Worm (Caenorhabditis elegans): ENCODE measurements around the gene H06A10.1.

The H06A10.1 gene

ce11 chrX:13518861-13519713 lies 11.8 kb downstream of the H06A10.1 start, which contains the start of the genes cdk-4 and F18H3.1:
TSS of gene cdk-4 (minus strand) at chrX:13518911.
TSS of gene F18H3.1 (plus strand) at chrX:13519663.
- TF ChIP-seq php-3 (GFP tag; IDR thresholded peaks at IDR 0.05) (no peak), nhr-76 (tag; optimal IDR thresholded peaks at IDR 0.05) (no peak), Y48G9A.11 (GFP tag; IDR thresholded peaks at IDR 0.05) (no peak), F44E2.7 (GFP tag; IDR thresholded peaks at IDR 0.05) (no peak), sdz-12 (GFP tag; optimal IDR thresholded peaks at IDR 0.05) (no peak), dpl-1 (GFP tag; optimal IDR thresholded peaks at IDR 0.05) (peak; percentile 34), nhr-28 (tag; optimal IDR thresholded peaks at IDR 0.05) (peak; percentile 2), lin-39 (tag; optimal IDR thresholded peaks at IDR 0.05) (no peak), vab-7 (GFP tag; IDR thresholded peaks at IDR 0.05) (no peak), ceh-32 (tag; optimal IDR thresholded peaks at IDR 0.05; ENCODE audit: poor library complexity) (no peak), aly-2 (tag; optimal IDR thresholded peaks at IDR 0.05) (no peak), lsy-2 (tag; optimal IDR thresholded peaks at IDR 0.05) (peak in 1 of 2 experiments; percentile 59), mes-2 (tag; optimal IDR thresholded peaks at IDR 0.05; ENCODE audit: poor library complexity, severe bottlenecking) (peak; percentile 43), unc-130 (GFP tag; optimal IDR thresholded peaks at IDR 0.05) (no peak), dmd-8 (GFP tag; IDR thresholded peaks at IDR 0.05) (0 out of 2 replicates have a peak, but pooled peaks have one; percentile 31), nhr-48 (tag; optimal IDR thresholded peaks at IDR 0.05) (no peak), lin-29 (GFP tag; IDR thresholded peaks at IDR 0.05) (no peak), hmg-1.1 (GFP tag; IDR thresholded peaks at IDR 0.05) (no peak; the same call in 1 of the 2 replicates), egl-27 (tag; optimal IDR thresholded peaks at IDR 0.05) (no peak), ces-1 (GFP tag; optimal IDR thresholded peaks at IDR 0.05) (no peak), nhr-25 (tag; optimal IDR thresholded peaks at IDR 0.05; ENCODE audit: borderline replicate concordance, insufficient read depth) (no peak), hif-1 (tag; optimal IDR thresholded peaks at IDR 0.05) (peak in 1 of 2 experiments; percentile 16), rbr-2 (tag; optimal IDR thresholded peaks at IDR 0.05) (peak; percentile 27), mdt-29 (GFP tag; IDR thresholded peaks at IDR 0.05) (no peak), dve-1 (tag; optimal IDR thresholded peaks at IDR 0.05; ENCODE audit: insufficient read depth) (no peak), nhr-102 (tag; optimal IDR thresholded peaks at IDR 0.05) (no peak), lin-1 (GFP tag; IDR thresholded peaks at IDR 0.05) (no peak), nhr-111 (GFP tag; optimal IDR thresholded peaks at IDR 0.05) (no peak), attf-4 (tag; optimal IDR thresholded peaks at IDR 0.05) (no peak), nhr-237 (tag; optimal IDR thresholded peaks at IDR 0.05) (no peak), mdl-1 (tag; optimal IDR thresholded peaks at IDR 0.05) (peak in 1 of 2 experiments; percentile 13), dmd-6 (GFP tag; IDR thresholded peaks at IDR 0.05) (0 out of 2 replicates have a peak, but pooled peaks have one; percentile 15), hlh-30 (tag; optimal IDR thresholded peaks at IDR 0.05; ENCODE audit: insufficient read depth) (peak; percentile 53), jun-1 (tag; optimal IDR thresholded peaks at IDR 0.05) (no peak), Y105C5A.15 (GFP tag; IDR thresholded peaks at IDR 0.05) (no peak), tra-1 (GFP tag; IDR thresholded peaks at IDR 0.05) (no peak), ceh-28 (tag; optimal IDR thresholded peaks at IDR 0.05) (no peak), pqm-1 (tag; optimal IDR thresholded peaks at IDR 0.05) (peak; percentile 4), ztf-7 (tag; optimal IDR thresholded peaks at IDR 0.05) (no peak), F37D6.2 (tag; optimal IDR thresholded peaks at IDR 0.05) (no peak), snpc-4 (tag; optimal IDR thresholded peaks at IDR 0.05) (no peak), ctbp-1 (GFP tag; IDR thresholded peaks at IDR 0.05) (no peak), ama-1 (optimal IDR thresholded peaks at IDR 0.05) (no peak), skn-1 (tag; optimal IDR thresholded peaks at IDR 0.05) (no peak), mep-1 (tag; optimal IDR thresholded peaks at IDR 0.05) (peak; percentile 30), set-16 (GFP tag; IDR thresholded peaks at IDR 0.05) (peak; percentile 45; the same call in 1 of the 2 replicates), R02D3.7 (tag; optimal IDR thresholded peaks at IDR 0.05) (no peak), F49E8.2 (tag; optimal IDR thresholded peaks at IDR 0.05; ENCODE audit: borderline replicate concordance) (no peak), egl-43 (GFP tag; IDR thresholded peaks at IDR 0.05) (no peak)
